Worm (Caenorhabditis elegans) whole organism, L4 larva: ENCODE measurements around the gene C53B7.2.
A peak's percentile ranks its signal among the peaks of the same experiment; 100 is the strongest.
"Not testable (repeated sequence)": the region's sequence is repeated elsewhere in the genome, so short reads cannot be mapped to it uniquely, and the experiment has no call there.

ENCODE experiments used
- F10B5.3 ChIP-seq: sonication (generic microtip); optimal IDR thresholded peaks from 2 replicates; lab custom pipeline; 2016; ENCODE audit warnings: mild to moderate bottlenecking, missing genetic modification characterization, missing compliant biosample characterization
- ZK337.2 ChIP-seq: fragments of 200-800 bp; sonication (Bioruptor generic); IDR thresholded peaks from 2 replicates; pipeline ENCODE4 v1.3.6; 2022; ENCODE audit warnings: missing genetic modification reagents, missing genetic modification characterization, missing compliant biosample characterization
- ceh-44 ChIP-seq: fragments of 200-800 bp; sonication (Bioruptor generic); IDR thresholded peaks from 2 replicates; pipeline ENCODE4 v1.3.6; 2022; ENCODE audit warnings: missing genetic modification reagents, missing genetic modification characterization, missing compliant biosample characterization
- ceh-62 ChIP-seq: sonication (generic microtip); optimal IDR thresholded peaks from 2 replicates; lab custom pipeline; 2017; ENCODE audit warnings: missing biosample characterization, missing genetic modification characterization
- daf-16 ChIP-seq, 3 experiments: sonication (generic microtip); optimal IDR thresholded peaks; 2 replicates each; lab custom pipeline; 2016 to 2017; ENCODE audit warnings: missing genetic modification characterization in 3 of 3, missing genetic modification reagents in 3 of 3, mild to moderate bottlenecking in 2 of 3, missing compliant biosample characterization in 2 of 3, missing biosample characterization in 1 of 3, moderate library complexity in 1 of 3
- dpl-1 ChIP-seq: fragments of 150-350 bp; optimal IDR thresholded peaks from 2 replicates; lab custom pipeline; 2014; ENCODE audit warnings: missing biosample characterization, missing genetic modification reagents, missing genetic modification characterization
- dve-1 ChIP-seq: sonication (generic microtip); optimal IDR thresholded peaks from 2 replicates; lab custom pipeline; 2017; ENCODE audit warnings: antibody characterized with exemption, mild to moderate bottlenecking, missing genetic modification characterization, missing compliant biosample characterization; ENCODE audit not compliant: insufficient read depth
- egl-43 ChIP-seq: fragments of 200-800 bp; sonication (Bioruptor generic); IDR thresholded peaks from 2 replicates; pipeline ENCODE4 v1.3.6; 2022; ENCODE audit warnings: missing genetic modification reagents, missing genetic modification characterization, missing compliant biosample characterization
- hlh-11 ChIP-seq: fragments of 200-800 bp; sonication (Bioruptor generic); optimal IDR thresholded peaks from 2 replicates; lab custom pipeline; 2018; ENCODE audit warnings: mild to moderate bottlenecking, missing genetic modification characterization, missing compliant biosample characterization
- lin-15B ChIP-seq: fragments of 150-350 bp; sonication (generic microtip); optimal IDR thresholded peaks from 3 replicates; lab custom pipeline; 2014; ENCODE audit warnings: missing biosample characterization, missing genetic modification characterization
- lin-38 ChIP-seq: fragments of 200-800 bp; sonication (Bioruptor generic); IDR thresholded peaks from 2 replicates; pipeline ENCODE4 v1.3.6; 2022; ENCODE audit warnings: missing genetic modification reagents, missing genetic modification characterization, missing compliant biosample characterization
- lsy-2 ChIP-seq, 2 experiments: fragments of 150-350 bp in 1 of 2; sonication (generic microtip) in 1 of 2; optimal IDR thresholded peaks; 2 replicates each; lab custom pipeline; 2014 to 2017; ENCODE audit warnings: missing biosample characterization in 2 of 2, missing genetic modification characterization in 2 of 2
- madf-9 ChIP-seq: fragments of 200-800 bp; sonication (Bioruptor generic); conservative IDR thresholded peaks from 2 replicates; pipeline ENCODE4 v1.3.6; 2022; ENCODE audit warnings: missing genetic modification reagents, missing genetic modification characterization, missing compliant biosample characterization
- nhr-102 ChIP-seq: sonication (generic microtip); optimal IDR thresholded peaks from 2 replicates; lab custom pipeline; 2016; ENCODE audit warnings: mild to moderate bottlenecking, missing genetic modification characterization, moderate library complexity, missing compliant biosample characterization
- nhr-28 ChIP-seq: fragments of 150-350 bp; optimal IDR thresholded peaks from 2 replicates; lab custom pipeline; 2014; ENCODE audit warnings: missing biosample characterization, missing genetic modification characterization
- nhr-76 ChIP-seq: fragments of 150-350 bp; optimal IDR thresholded peaks from 2 replicates; lab custom pipeline; 2014; ENCODE audit warnings: missing biosample characterization, missing genetic modification characterization
- nhr-77 ChIP-seq: fragments of 150-350 bp; optimal IDR thresholded peaks from 2 replicates; lab custom pipeline; 2014; ENCODE audit warnings: missing biosample characterization, missing genetic modification characterization
- pha-4 ChIP-seq, 2 experiments: fragments of 150-350 bp in 1 of 2; fragments of 200-800 bp in 1 of 2; sonication (Bioruptor generic) in 1 of 2; IDR thresholded peaks in 1 of 2; optimal IDR thresholded peaks in 1 of 2; 2 replicates each; pipeline versions ENCODE4 v1.3.6 to Lab custom; 2014 to 2022; ENCODE audit warnings: missing genetic modification characterization in 2 of 2, missing genetic modification reagents in 2 of 2, missing biosample characterization in 1 of 2, missing compliant biosample characterization in 1 of 2
- php-3 ChIP-seq: fragments of 200-800 bp; sonication (Bioruptor generic); IDR thresholded peaks from 2 replicates; pipeline ENCODE4 v1.3.6; 2022; ENCODE audit warnings: missing genetic modification reagents, missing genetic modification characterization, missing compliant biosample characterization
- pqm-1 ChIP-seq: sonication (generic microtip); optimal IDR thresholded peaks from 2 replicates; lab custom pipeline; 2017; ENCODE audit warnings: missing biosample characterization, missing genetic modification characterization
- set-16 ChIP-seq: fragments of 200-800 bp; sonication (Bioruptor generic); IDR thresholded peaks from 2 replicates; pipeline ENCODE4 v1.3.6; 2022; ENCODE audit warnings: missing genetic modification reagents, missing genetic modification characterization, missing compliant biosample characterization
- snpc-4 ChIP-seq: fragments of 150-350 bp; optimal IDR thresholded peaks from 2 replicates; lab custom pipeline; 2014; ENCODE audit warnings: missing biosample characterization, missing genetic modification characterization
- spr-3 ChIP-seq: fragments of 200-800 bp; sonication (Bioruptor generic); optimal IDR thresholded peaks from 2 replicates; lab custom pipeline; 2018; ENCODE audit warnings: mild to moderate bottlenecking, missing genetic modification characterization, missing compliant biosample characterization
- unc-62 ChIP-seq, 3 experiments: fragments of 150-350 bp in 1 of 3; sonication (generic microtip); optimal IDR thresholded peaks in 2 of 3; peaks in 1 of 3; 1 replicate in 1 of 3; 2 replicates in 2 of 3; lab custom pipeline; 2014 to 2017; ENCODE audit warnings: missing biosample characterization in 3 of 3, missing genetic modification characterization in 3 of 3, missing genetic modification reagents in 3 of 3, missing genotype in 1 of 3
- vab-7 ChIP-seq: fragments of 200-800 bp; sonication (Bioruptor generic); IDR thresholded peaks from 2 replicates; pipeline ENCODE4 v1.3.6; 2022; ENCODE audit warnings: missing genetic modification reagents, missing genetic modification characterization, missing compliant biosample characterization
- zag-1 ChIP-seq: fragments of 150-350 bp; optimal IDR thresholded peaks from 2 replicates; lab custom pipeline; 2014; ENCODE audit warnings: missing biosample characterization, missing genetic modification characterization
- zfp-2 ChIP-seq: sonication (generic microtip); optimal IDR thresholded peaks from 2 replicates; lab custom pipeline; 2016; ENCODE audit warnings: mild to moderate bottlenecking, missing genetic modification characterization, missing compliant biosample characterization

The C53B7.2 gene

ce11 chrX:6875273-6875672 is 29.2 kb downstream of the C53B7.2 start:
- TF ChIP-seq ceh-62 (tag; lab: Kevin White, UChicago): no peak
- no peak for TF ChIP-seq nhr-102
- TF ChIP-seq F10B5.3 (tag; lab: Kevin White, UChicago): no peak
- peak in 1 of 2 experiments; percentile 0 for TF ChIP-seq unc-62 (GFP tag; optimal IDR thresholded peaks at IDR 0.05 in 1 of 2; lab: Kevin White, UChicago)
- TF ChIP-seq unc-62 (tag; optimal IDR thresholded peaks at IDR 0.05; lab: Kevin White, UChicago): no peak
- no peak for TF ChIP-seq dve-1 (tag; lab: Kevin White, UChicago)
- TF ChIP-seq nhr-77 (tag; lab: Kevin White, UChicago): no peak
- no peak for TF ChIP-seq nhr-76 (tag; lab: Kevin White, UChicago)
- TF ChIP-seq zfp-2: no peak
- TF ChIP-seq set-16 (GFP tag; lab: Robert Waterston, UW): peak; percentile 80
- no peak for TF ChIP-seq lin-38 (GFP tag; lab: Robert Waterston, UW)
- no peak for TF ChIP-seq egl-43 (GFP tag; lab: Robert Waterston, UW)
- TF ChIP-seq spr-3: no peak
- no peak for TF ChIP-seq snpc-4
- TF ChIP-seq hlh-11 (tag; lab: Kevin White, UChicago): no peak
- no peak for TF ChIP-seq lsy-2 (tag; optimal IDR thresholded peaks at IDR 0.05; lab: Kevin White, UChicago)
- no peak for TF ChIP-seq dpl-1 (GFP tag; lab: Kevin White, UChicago)
- no peak for TF ChIP-seq madf-9

- TF ChIP-seq ceh-44 (GFP tag; lab: Robert Waterston, UW): no peak
- TF ChIP-seq unc-62 (GFP tag; optimal IDR thresholded peaks at IDR 0.05 in 1 of 2; lab: Kevin White, UChicago): peak in 1 of 2 experiments; percentile 83
- TF ChIP-seq unc-62 (tag; optimal IDR thresholded peaks at IDR 0.05; lab: Kevin White, UChicago): no peak
These were observed 31.4 kb downstream of the C53B7.2 start, which contains the start of gene col-173 for ce11 chrX:6877436-6877835. Gene col-173, minus strand, starts transcription at chrX:6877536.

ce11 chrX:6881795-6882194 is 35.8 kb downstream of the C53B7.2 start, which contains the start of gene F41C6.6:
Gene F41C6.6, minus strand, starts transcription at chrX:6881895.
- not testable (repeated sequence) for TF ChIP-seq pha-4 (GFP tag; IDR thresholded peaks at IDR 0.05; lab: Robert Waterston, UW); pha-4 (tag; optimal IDR thresholded peaks at IDR 0.05; lab: Kevin White, UChicago); zag-1 (tag; lab: Kevin White, UChicago); vab-7 (GFP tag; lab: Robert Waterston, UW)

ce11 chrX:6884439-6884838 is 38.4 kb downstream of the C53B7.2 start:
- TF ChIP-seq dve-1 (tag; lab: Kevin White, UChicago): peak; percentile 41
- no peak for TF ChIP-seq egl-43 (GFP tag; lab: Robert Waterston, UW)
- TF ChIP-seq daf-16 (GFP tag; optimal IDR thresholded peaks at IDR 0.05; lab: Kevin White, UChicago): no peak
- TF ChIP-seq daf-16 (tag; optimal IDR thresholded peaks at IDR 0.05; lab: Kevin White, UChicago): peak; percentile 95
- TF ChIP-seq php-3: peak; percentile 49; the same call in 1 of the 2 replicates
- TF ChIP-seq, all 104 proteins: peak for 3

- peak; percentile 38 for TF ChIP-seq hlh-11 (tag; lab: Kevin White, UChicago)
- no peak for TF ChIP-seq lin-15B (tag; lab: Kevin White, UChicago)
- TF ChIP-seq dve-1 (tag; lab: Kevin White, UChicago): peak; percentile 61
- no peak for TF ChIP-seq ZK337.2 (GFP tag; lab: Robert Waterston, UW)
- TF ChIP-seq pqm-1 (tag; lab: Kevin White, UChicago): peak; percentile 47
- peak; percentile 33 for TF ChIP-seq nhr-28 (tag; lab: Kevin White, UChicago)
- no peak for TF ChIP-seq daf-16 (GFP tag; optimal IDR thresholded peaks at IDR 0.05; lab: Kevin White, UChicago)
- peak; percentile 81 for TF ChIP-seq daf-16 (tag; optimal IDR thresholded peaks at IDR 0.05; lab: Kevin White, UChicago)
- TF ChIP-seq php-3: peak; percentile 78
These were observed 39.3 kb downstream of the C53B7.2 start, which contains the start of gene F41C6.7 for ce11 chrX:6885227-6885853. Gene F41C6.7, minus strand, starts transcription at chrX:6885277.
